Fruit fly (Drosophila melanogaster): Measurements from ENCODE around the gene CG44869.

- TF ChIP-seq CG7045 (GFP tag; optimal IDR thresholded peaks at IDR 0.05) (no peak), tj (GFP tag; optimal IDR thresholded peaks at IDR 0.05) (no peak), Clk (GFP tag; optimal IDR thresholded peaks at IDR 0.05) (no peak), pad (GFP tag; optimal IDR thresholded peaks at IDR 0.05) (no peak), kay (GFP tag; ENCODE audit: borderline replicate concordance) (no peak), toe (GFP tag; optimal IDR thresholded peaks at IDR 0.05) (no peak), Crg-1 (GFP tag; optimal IDR thresholded peaks at IDR 0.05) (no peak), ovo (GFP tag; optimal IDR thresholded peaks at IDR 0.05) (no peak), CG12768 (GFP tag; optimal IDR thresholded peaks at IDR 0.05) (no peak), Hr96 (GFP tag; optimal IDR thresholded peaks at IDR 0.05) (no peak), CG14711 (tag; optimal IDR thresholded peaks at IDR 0.05) (no peak), CG33017 (tag; optimal IDR thresholded peaks at IDR 0.05) (no peak), CG5204 (GFP tag; optimal IDR thresholded peaks at IDR 0.05) (no peak)
Measured at dm6 chr2L:15371237-15371636, 46.9 kb downstream of the CG44869 start.

Data from whole organism, adult.